Worm (Caenorhabditis elegans) whole organism, L3 larva: Measurements from ENCODE around the gene K05D4.9.

Source experiments
- ZK546.5 ChIP-seq: sonication (generic microtip); optimal IDR thresholded peaks from 2 replicates; lab custom pipeline; 2017; ENCODE audit warnings: missing biosample characterization, missing genetic modification characterization
- aly-2 ChIP-seq: fragments of 150-350 bp; optimal IDR thresholded peaks from 2 replicates; lab custom pipeline; 2014; ENCODE audit warnings: missing biosample characterization, missing genetic modification characterization
- ama-1 ChIP-seq: fragments of 150-350 bp; optimal IDR thresholded peaks from 2 replicates; lab custom pipeline; 2018
- ceh-16 ChIP-seq: sonication (generic microtip); optimal IDR thresholded peaks from 2 replicates; lab custom pipeline; 2017; ENCODE audit warnings: missing biosample characterization, missing genetic modification characterization
- ceh-28 ChIP-seq: fragments of 150-350 bp; optimal IDR thresholded peaks from 2 replicates; lab custom pipeline; 2014; ENCODE audit warnings: missing biosample characterization, missing genetic modification reagents, missing genetic modification characterization
- daf-12 ChIP-seq: fragments of 150-350 bp; optimal IDR thresholded peaks from 2 replicates; lab custom pipeline; 2014; ENCODE audit warnings: missing biosample characterization, missing genetic modification reagents, missing genetic modification characterization
- egl-27 ChIP-seq: sonication (generic microtip); optimal IDR thresholded peaks from 4 replicates; lab custom pipeline; 2017; ENCODE audit warnings: missing biosample characterization, missing genetic modification reagents, missing genetic modification characterization
- egl-5 ChIP-seq: fragments of 150-350 bp; optimal IDR thresholded peaks from 2 replicates; lab custom pipeline; 2017; ENCODE audit warnings: missing biosample characterization, missing genetic modification reagents, missing genetic modification characterization, inconsistent platforms
- elt-2 ChIP-seq: sonication (generic microtip); optimal IDR thresholded peaks from 2 replicates; lab custom pipeline; 2016; ENCODE audit warnings: missing genetic modification reagents, mild to moderate bottlenecking, missing genetic modification characterization, missing compliant biosample characterization
- elt-3 ChIP-seq, 3 experiments: fragments of 150-350 bp in 1 of 3; sonication (generic microtip) in 2 of 3; optimal IDR thresholded peaks; 2 replicates in 2 of 3; 4 replicates in 1 of 3; lab custom pipeline; 2014 to 2017; ENCODE audit warnings: missing biosample characterization in 3 of 3, missing genetic modification characterization in 3 of 3
- eor-1 ChIP-seq, 2 experiments: fragments of 150-350 bp; optimal IDR thresholded peaks; 2 replicates each; lab custom pipeline; 2014 to 2018; ENCODE audit warnings: missing biosample characterization in 2 of 2, missing genetic modification characterization in 2 of 2
- fkh-2 ChIP-seq: fragments of 150-350 bp; optimal IDR thresholded peaks from 2 replicates; lab custom pipeline; 2014; ENCODE audit warnings: missing biosample characterization, missing genetic modification reagents, missing genetic modification characterization
- hmg-11 ChIP-seq: sonication (generic microtip); optimal IDR thresholded peaks from 2 replicates; lab custom pipeline; 2016; ENCODE audit warnings: missing genetic modification characterization, missing compliant biosample characterization
- jun-1 ChIP-seq: fragments of 150-350 bp; optimal IDR thresholded peaks from 2 replicates; lab custom pipeline; 2014; ENCODE audit warnings: missing biosample characterization, missing genetic modification reagents, missing genetic modification characterization
- lin-15B ChIP-seq: fragments of 150-350 bp; optimal IDR thresholded peaks from 2 replicates; lab custom pipeline; 2014; ENCODE audit warnings: missing biosample characterization, missing genetic modification characterization
- mml-1 ChIP-seq: fragments of 150-350 bp; sonication (generic microtip); optimal IDR thresholded peaks from 3 replicates; lab custom pipeline; 2014; ENCODE audit warnings: missing biosample characterization, missing genetic modification characterization
- nhr-12 ChIP-seq: fragments of 150-350 bp; optimal IDR thresholded peaks from 2 replicates; lab custom pipeline; 2014; ENCODE audit warnings: missing biosample characterization, missing genetic modification characterization
- nhr-237 ChIP-seq: fragments of 150-350 bp; optimal IDR thresholded peaks from 2 replicates; lab custom pipeline; 2014; ENCODE audit warnings: missing biosample characterization, missing genetic modification characterization
- nhr-25 ChIP-seq: sonication (generic microtip); optimal IDR thresholded peaks from 2 replicates; lab custom pipeline; 2017; ENCODE audit warnings: missing biosample characterization, missing genetic modification characterization
- nhr-28 ChIP-seq: fragments of 150-350 bp; optimal IDR thresholded peaks from 2 replicates; lab custom pipeline; 2014; ENCODE audit warnings: missing biosample characterization, missing genetic modification characterization
- nhr-43 ChIP-seq: sonication (generic microtip); optimal IDR thresholded peaks from 2 replicates; lab custom pipeline; 2016; ENCODE audit warnings: mild to moderate bottlenecking, missing genetic modification characterization, missing compliant biosample characterization; ENCODE audit not compliant: poor library complexity, severe bottlenecking
- nhr-67 ChIP-seq: fragments of 150-350 bp; optimal IDR thresholded peaks from 2 replicates; lab custom pipeline; 2014; ENCODE audit warnings: missing biosample characterization, missing genetic modification characterization
- nhr-77 ChIP-seq: fragments of 150-350 bp; optimal IDR thresholded peaks from 2 replicates; lab custom pipeline; 2014; ENCODE audit warnings: missing biosample characterization, missing genetic modification characterization
- pha-4 ChIP-seq: fragments of 150-350 bp; optimal IDR thresholded peaks from 2 replicates; lab custom pipeline; 2014; ENCODE audit warnings: missing biosample characterization, missing genetic modification reagents, missing genetic modification characterization
- pqm-1 ChIP-seq: fragments of 150-350 bp; optimal IDR thresholded peaks from 2 replicates; lab custom pipeline; 2017; ENCODE audit warnings: missing biosample characterization, missing genetic modification characterization, inconsistent platforms
- skn-1 ChIP-seq: fragments of 150-350 bp; optimal IDR thresholded peaks from 2 replicates; lab custom pipeline; 2014; ENCODE audit warnings: missing biosample characterization, missing genetic modification characterization
- snpc-4 ChIP-seq: fragments of 150-350 bp; optimal IDR thresholded peaks from 2 replicates; lab custom pipeline; 2014; ENCODE audit warnings: missing biosample characterization, missing genetic modification characterization
- tbx-2 ChIP-seq: sonication (generic microtip); optimal IDR thresholded peaks from 2 replicates; lab custom pipeline; 2016; ENCODE audit warnings: mild to moderate bottlenecking, missing genetic modification characterization, missing compliant biosample characterization
- unc-39 ChIP-seq: sonication (generic microtip); optimal IDR thresholded peaks from 4 replicates; lab custom pipeline; 2017; ENCODE audit warnings: missing biosample characterization, missing genetic modification characterization
- zag-1 ChIP-seq: fragments of 150-350 bp; optimal IDR thresholded peaks from 2 replicates; lab custom pipeline; 2014; ENCODE audit warnings: missing biosample characterization, missing genetic modification characterization

K05D4.9 gene

ce11 chrV:16162124-16162735 is 9.4 kb downstream of the K05D4.9 start, which contains the start of the genes str-109 and F10A3.11:
TSS of gene str-109 (minus strand) at chrV:16162224.
TSS of gene F10A3.11 (plus strand) at chrV:16162685.
- no peak for TF ChIP-seq nhr-77 (tag; lab: Kevin White, UChicago)
- TF ChIP-seq ceh-28 (tag; lab: Kevin White, UChicago), result no peak
- no peak for TF ChIP-seq nhr-237 (tag; lab: Kevin White, UChicago)
- TF ChIP-seq nhr-12 (tag; lab: Kevin White, UChicago), result no peak
- TF ChIP-seq pha-4 (tag; lab: Kevin White, UChicago), result no peak
- TF ChIP-seq eor-1 (tag; optimal IDR thresholded peaks at IDR 0.05; lab: Kevin White, UChicago), result no peak
- TF ChIP-seq egl-27, result no peak
- TF ChIP-seq unc-39 (tag; lab: Kevin White, UChicago), result no peak
- no peak for TF ChIP-seq daf-12 (tag; lab: Kevin White, UChicago)
- no peak for TF ChIP-seq lin-15B (tag; lab: Kevin White, UChicago)
- no peak for TF ChIP-seq fkh-2 (tag; lab: Kevin White, UChicago)
- TF ChIP-seq mml-1, result no peak
- TF ChIP-seq pqm-1, result no peak
- no peak for TF ChIP-seq jun-1
- TF ChIP-seq ceh-16 (tag; lab: Kevin White, UChicago), result no peak

- TF ChIP-seq snpc-4 (tag; lab: Kevin White, UChicago) (no peak), tbx-2 (tag; lab: Kevin White, UChicago) (no peak), nhr-43 (no peak), nhr-28 (tag; lab: Kevin White, UChicago) (no peak), pha-4 (tag; lab: Kevin White, UChicago) (peak; percentile 71), fkh-2 (tag; lab: Kevin White, UChicago) (no peak), elt-2 (peak; percentile 42), pqm-1 (peak; percentile 16), nhr-67 (no peak), aly-2 (tag; lab: Kevin White, UChicago) (no peak)
Observed at ce11 chrV:16160087-16160486, 11.5 kb downstream of the K05D4.9 start.

DNA sequence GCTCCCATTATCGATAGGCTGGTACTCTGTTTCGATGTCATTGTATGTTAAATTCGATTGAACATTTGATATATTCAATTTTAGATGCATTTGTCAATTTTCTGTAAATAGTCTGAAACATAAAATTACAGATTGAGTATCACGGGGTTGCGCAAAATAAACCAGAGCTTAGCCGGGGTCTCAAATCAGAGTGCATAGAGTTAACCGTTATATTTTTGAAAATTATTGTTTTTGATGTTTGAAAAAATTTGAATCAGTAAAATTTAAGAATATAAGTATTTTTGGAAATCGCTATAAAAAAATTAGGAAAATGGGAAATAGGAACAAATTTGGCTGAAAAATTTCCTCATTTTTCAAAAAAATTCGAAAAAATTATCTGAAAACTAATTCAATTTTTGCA is 12.0 kb downstream of the K05D4.9 start, which contains the start of gene F10A3.17:
F10A3.17 (minus strand) TSS at position 101 of the 400 bp plus-strand sequence.
- no peak for TF ChIP-seq ama-1 (lab: Kevin White, UChicago)
- TF ChIP-seq skn-1 (tag; lab: Kevin White, UChicago), result no peak
- no peak for TF ChIP-seq egl-5 (tag; lab: Kevin White, UChicago)
- no peak for TF ChIP-seq pqm-1
- no peak for TF ChIP-seq elt-3 (tag; optimal IDR thresholded peaks at IDR 0.05; lab: Kevin White, UChicago)

DNA sequence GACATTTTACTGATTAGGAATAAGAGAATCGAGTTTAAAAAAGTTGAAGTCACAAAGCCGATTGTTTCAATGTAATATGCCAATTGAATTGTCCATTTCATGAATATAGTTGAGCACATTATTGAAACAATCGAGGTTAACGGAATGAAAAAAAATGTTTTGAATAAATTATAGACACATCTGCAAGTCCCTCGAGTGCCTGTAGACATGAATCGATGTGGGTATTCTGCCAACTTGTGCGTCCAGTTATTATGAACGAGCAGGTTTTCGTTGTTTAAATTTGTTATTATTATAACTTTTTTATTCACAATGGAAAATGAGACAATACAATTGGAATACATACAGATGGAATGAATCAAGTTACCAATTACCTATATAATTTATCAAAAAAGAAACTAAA is 13.2 kb downstream of the K05D4.9 start, which contains the start of gene str-99:
str-99 (minus strand) TSS at position 101 of the 400 bp plus-strand sequence.
- TF ChIP-seq elt-2 (no peak), zag-1 (tag; lab: Kevin White, UChicago) (no peak), hmg-11 (no peak), nhr-25 (tag; lab: Kevin White, UChicago) (no peak), ZK546.5 (tag; lab: Kevin White, UChicago) (no peak)
- TF ChIP-seq, all 47 proteins: peak for 0

- no peak for TF ChIP-seq egl-27
- TF ChIP-seq ama-1 (lab: Kevin White, UChicago), result no peak
- no peak for TF ChIP-seq pqm-1
- TF ChIP-seq egl-5 (tag; lab: Kevin White, UChicago), result no peak
- TF ChIP-seq, all 47 proteins: peak for 0
Observed at ce11 chrV:16155111-16155510, 16.5 kb downstream of the K05D4.9 start, which contains the start of gene str-97. TSS of gene str-97 (minus strand) at chrV:16155211.

ce11 chrV:16153375-16153774 is 18.2 kb downstream of the K05D4.9 start, which contains the start of gene str-254:
TSS of gene str-254 (minus strand) at chrV:16153475.
- TF ChIP-seq mml-1 (no peak), ZK546.5 (tag; lab: Kevin White, UChicago) (no peak), nhr-25 (tag; lab: Kevin White, UChicago) (no peak), daf-12 (tag; lab: Kevin White, UChicago) (no peak), eor-1 (tag; optimal IDR thresholded peaks at IDR 0.05; lab: Kevin White, UChicago) (no peak), ceh-28 (tag; lab: Kevin White, UChicago) (no peak)
